Fruit fly (Drosophila melanogaster) whole organism, prepupa: Measurements from ENCODE around the gene CG43137.

Source experiments
- CG11294 ChIP-seq: fragments of 200-800 bp; sonication (Bioruptor generic); IDR thresholded peaks from 2 replicates; pipeline ENCODE4 v1.3.6; 2022; ENCODE audit warnings: missing biosample characterization, missing genetic modification characterization
- CG16779 ChIP-seq: fragments of 200-800 bp; sonication (Bioruptor generic); optimal IDR thresholded peaks from 3 replicates; lab custom pipeline; 2017; ENCODE audit warnings: missing biosample characterization, mild to moderate bottlenecking, missing genetic modification characterization
- CG6276 ChIP-seq: fragments of 200-800 bp; sonication (Bioruptor generic); optimal IDR thresholded peaks from 2 replicates; lab custom pipeline; 2017; ENCODE audit warnings: missing biosample characterization, mild to moderate bottlenecking, missing genetic modification characterization
- Hr39 ChIP-seq: fragments of 200-800 bp; sonication (Bioruptor generic); optimal IDR thresholded peaks from 2 replicates; lab custom pipeline; 2016; ENCODE audit warnings: missing biosample characterization, missing genetic modification characterization

- no peak for TF ChIP-seq CG16779
- TF ChIP-seq CG6276, result no peak
- TF ChIP-seq CG11294 (GFP tag; lab: Robert Waterston, UW), result no peak
- no peak for TF ChIP-seq Hr39 (GFP tag; lab: Kevin White, UChicago)
Observed at dm6 chrX:5905446-5905845, 40.5 kb upstream of the CG43137 start, which contains the start of gene CG4020.
